Fruit fly (Drosophila melanogaster): ENCODE data around the gene CG13471.

CG13471 gene

DNA sequence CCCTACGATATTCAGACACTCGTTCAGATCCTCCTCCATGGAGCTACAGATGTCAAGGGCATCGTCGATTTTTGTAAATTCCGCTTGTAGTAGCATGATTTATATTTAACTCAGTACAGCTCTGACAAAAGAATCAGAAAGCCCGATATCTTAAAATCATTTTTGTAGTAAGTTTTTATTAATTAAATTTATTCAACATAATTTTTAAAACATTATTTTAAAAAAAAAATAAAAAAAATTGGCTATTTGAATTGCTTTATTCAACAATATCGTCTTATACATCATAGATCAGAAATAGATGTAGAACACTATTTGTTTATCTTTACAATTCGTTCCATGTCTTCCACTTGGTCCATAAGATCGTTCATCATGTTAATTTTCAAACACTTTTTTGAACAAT, 36.3 kb downstream of the CG13471 start, which contains the start of gene CG13474:
TSS of gene CG13474 (minus strand) at position 101 of the 400 bp plus-strand sequence.
- TF ChIP-seq CG17801 (GFP tag; optimal IDR thresholded peaks at IDR 0.05; ENCODE audit: partially characterized antibody), result no peak

DNA sequence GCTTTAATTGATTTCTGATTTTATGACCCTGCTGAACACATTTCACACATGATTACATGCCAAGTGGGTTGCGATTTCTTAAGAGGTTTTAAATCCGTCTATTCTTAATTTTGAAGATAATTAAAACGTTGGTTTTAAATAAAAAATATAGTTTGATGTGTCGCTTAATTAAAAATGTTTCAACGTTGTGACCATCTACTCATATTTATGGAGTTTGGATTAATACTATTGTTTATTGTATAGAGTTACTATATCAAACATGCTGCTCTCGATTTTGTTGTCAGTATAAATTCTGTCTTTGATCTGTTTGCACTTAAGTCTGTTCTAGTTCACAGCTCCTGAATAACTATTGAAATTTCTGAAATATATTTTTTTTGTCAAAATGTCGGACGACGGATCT, 42.3 kb downstream of the CG13471 start, which contains the start of gene gdrd:
TSS of gene gdrd (plus strand) at position 301 of the 400 bp plus-strand sequence.
- no peak for TF ChIP-seq CG17801 (GFP tag; optimal IDR thresholded peaks at IDR 0.05; ENCODE audit: partially characterized antibody)

DNA sequence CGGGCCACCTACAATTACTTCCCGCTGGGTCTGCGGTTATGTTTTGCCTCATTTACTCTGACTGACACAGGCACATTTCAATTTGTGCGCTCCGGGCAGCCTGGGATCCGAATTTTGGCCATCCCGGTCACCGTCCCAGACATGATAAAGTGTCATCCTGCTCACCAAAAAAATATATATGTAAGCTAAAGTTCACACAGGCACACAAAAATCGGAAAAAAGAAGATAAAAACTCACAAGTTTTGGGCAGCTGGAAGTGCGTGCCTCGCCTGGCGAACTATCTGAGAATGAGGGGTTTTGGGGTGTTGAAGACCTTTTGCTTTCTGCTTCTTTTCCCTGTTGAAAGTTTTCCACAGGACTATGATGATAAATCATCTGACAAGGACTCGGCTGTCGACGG, 47.1 kb downstream of the CG13471 start:
- TF ChIP-seq CG17801 (GFP tag; optimal IDR thresholded peaks at IDR 0.05; ENCODE audit: partially characterized antibody), result no peak

DNA sequence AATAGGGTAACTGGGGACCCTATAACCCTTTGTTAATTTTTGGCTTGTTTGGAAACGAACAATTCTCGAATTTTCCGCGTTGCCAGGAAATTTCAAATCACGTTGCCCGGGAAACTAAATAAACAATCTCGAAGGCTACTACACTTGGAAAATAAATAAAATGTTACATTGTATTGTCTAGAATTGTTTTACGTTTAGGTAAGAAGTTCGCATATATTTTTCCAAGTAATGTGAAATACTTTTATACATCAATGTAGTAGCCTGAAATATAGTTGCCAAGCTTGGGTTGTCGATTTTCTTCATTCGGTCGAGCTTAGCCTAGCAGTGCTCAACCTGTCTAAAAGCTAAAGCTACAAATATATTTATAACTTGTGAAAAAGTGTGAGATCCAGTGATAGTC, 48.8 kb downstream of the CG13471 start, which contains the start of gene Dnaaf6:
TSS of gene Dnaaf6 (plus strand) at position 301 of the 400 bp plus-strand sequence.
- no peak for TF ChIP-seq CG17801 (GFP tag; optimal IDR thresholded peaks at IDR 0.05; ENCODE audit: partially characterized antibody)
